Fruit fly (Drosophila melanogaster) whole organism, embryonic: ENCODE data around the gene CG6724.

Source experiments
- Abd-B ChIP-seq: fragments of 200-800 bp; sonication (Bioruptor generic); optimal IDR thresholded peaks from 2 replicates; lab custom pipeline; 2018; ENCODE audit warnings: missing biosample characterization, mild to moderate bottlenecking, missing genetic modification characterization, moderate library complexity
- Blimp-1 ChIP-seq: fragments of 200-800 bp; sonication (Bioruptor generic); optimal IDR thresholded peaks from 3 replicates; lab custom pipeline; 2018; ENCODE audit warnings: missing biosample characterization, missing genetic modification characterization, mild to moderate bottlenecking, moderate library complexity, missing genetic modification reagents
- CG10431 ChIP-seq: fragments of 200-800 bp; sonication (Bioruptor generic); optimal IDR thresholded peaks from 3 replicates; lab custom pipeline; 2018; ENCODE audit warnings: missing biosample characterization, mild to moderate bottlenecking, missing genetic modification characterization
- CG1529 ChIP-seq: fragments of 200-800 bp; sonication (Bioruptor generic); optimal IDR thresholded peaks from 3 replicates; lab custom pipeline; 2018; ENCODE audit warnings: missing biosample characterization, missing genetic modification characterization
- Hr39 ChIP-seq: fragments of >200 bp; optimal IDR thresholded peaks from 2 replicates; lab custom pipeline; 2017
- Ravus ChIP-seq: fragments of 200-800 bp; sonication (Bioruptor generic); IDR thresholded peaks from 2 replicates; pipeline ENCODE4 v1.3.6; 2022; ENCODE audit warnings: missing biosample characterization, missing genetic modification characterization
- Taf1 ChIP-seq: fragments of 200-800 bp; sonication (Bioruptor generic); IDR thresholded peaks from 2 replicates; pipeline ENCODE4 v1.3.6; 2022; ENCODE audit warnings: missing biosample characterization, missing genetic modification characterization
- ac ChIP-seq: fragments of 200-800 bp; sonication (Bioruptor generic); optimal IDR thresholded peaks from 3 replicates; lab custom pipeline; 2017; ENCODE audit warnings: missing biosample characterization, mild to moderate bottlenecking, missing genetic modification characterization
- eyg ChIP-seq: fragments of 200-800 bp; sonication (Bioruptor generic); optimal IDR thresholded peaks from 3 replicates; lab custom pipeline; 2016; ENCODE audit warnings: missing biosample characterization, missing genetic modification characterization
- fd64A ChIP-seq: fragments of 200-800 bp; sonication (Bioruptor generic); optimal IDR thresholded peaks from 3 replicates; lab custom pipeline; 2018; ENCODE audit warnings: missing biosample characterization, mild to moderate bottlenecking, missing genetic modification characterization
- fru ChIP-seq: fragments of >200 bp; optimal IDR thresholded peaks from 2 replicates; lab custom pipeline; 2017
- run ChIP-seq: fragments of 200-800 bp; sonication (Bioruptor generic); optimal IDR thresholded peaks from 3 replicates; lab custom pipeline; 2018; ENCODE audit warnings: missing biosample characterization, mild to moderate bottlenecking, missing genetic modification characterization
- sim ChIP-seq: fragments of 200-800 bp; sonication (Bioruptor generic); IDR thresholded peaks from 2 replicates; pipeline ENCODE4 v1.3.6; 2022; ENCODE audit warnings: missing biosample characterization, missing genetic modification characterization

DNA sequence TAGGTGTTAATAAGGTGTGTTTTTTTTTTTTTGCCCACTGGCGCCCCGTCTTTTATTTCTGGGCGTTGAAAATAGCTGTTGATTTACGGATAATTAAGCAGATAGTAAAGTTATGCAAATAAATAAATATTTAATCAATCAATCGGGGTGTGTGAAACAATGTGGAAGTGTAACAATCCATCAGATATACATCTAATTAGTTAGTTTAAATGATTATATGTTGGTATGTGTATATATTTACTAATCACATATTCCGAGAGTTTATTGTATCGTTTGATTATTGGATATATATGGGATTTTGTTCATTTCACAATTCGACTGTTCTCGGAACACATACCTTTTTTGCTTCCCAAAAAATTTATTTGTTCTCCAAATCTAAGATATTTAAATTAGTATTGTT lies 20.2 kb upstream of the CG6724 start, which contains the start of gene CG31870:
- no peak for TF ChIP-seq CG1529 (GFP tag; lab: Kevin White, UChicago)
- no peak for TF ChIP-seq Hr39
- TF ChIP-seq Ravus (GFP tag; lab: Robert Waterston, UW), result no peak
- no peak for TF ChIP-seq CG10431 (GFP tag; lab: Kevin White, UChicago)
- no peak for TF ChIP-seq fru (lab: Kevin White, UChicago)
- TF ChIP-seq Taf1 (GFP tag; lab: Robert Waterston, UW), result no peak
- TF ChIP-seq sim (GFP tag; lab: Robert Waterston, UW), result no peak
- no peak for TF ChIP-seq ac
- no peak for TF ChIP-seq run (tag; lab: Kevin White, UChicago)
- no peak for TF ChIP-seq Blimp-1
- no peak for TF ChIP-seq fd64A (GFP tag; lab: Kevin White, UChicago)
- no peak for TF ChIP-seq eyg
- no peak for TF ChIP-seq Abd-B
